Worm (Caenorhabditis elegans): ENCODE results near the gene fbxb-39.
"Not testable (repeated sequence)": the region's sequence is repeated elsewhere in the genome, so short reads cannot be mapped to it uniquely, and the experiment has no call there.

fbxb-39 gene

DNA sequence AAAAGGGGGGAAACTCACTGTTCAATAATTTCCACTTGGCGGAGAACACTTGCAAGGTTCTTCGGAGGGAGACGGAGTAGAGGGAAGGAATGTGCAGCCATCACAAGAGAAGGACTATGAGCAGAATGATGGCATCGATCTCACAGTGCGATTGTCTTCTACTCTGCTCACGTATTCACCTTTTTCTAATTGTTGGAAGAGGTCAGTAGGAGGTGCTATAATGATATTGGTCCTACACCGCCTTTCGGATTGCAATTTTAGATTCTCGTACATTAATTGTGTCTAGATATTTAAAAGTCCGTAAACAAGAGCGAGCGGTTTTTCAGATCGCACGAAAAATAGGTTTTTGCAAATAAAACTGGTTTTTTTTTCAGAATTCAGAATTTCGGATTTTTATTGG lies at the start of gene fbxb-39:
Gene fbxb-39 (minus strand): TSS at position 101 of the 400 bp plus-strand sequence.
- no peak for TF ChIP-seq him-1 (tag; optimal IDR thresholded peaks at IDR 0.05)
- no peak for TF ChIP-seq dao-5 (tag; optimal IDR thresholded peaks at IDR 0.05)
- TF ChIP-seq W03F9.2 (tag; optimal IDR thresholded peaks at IDR 0.05), result no peak

DNA sequence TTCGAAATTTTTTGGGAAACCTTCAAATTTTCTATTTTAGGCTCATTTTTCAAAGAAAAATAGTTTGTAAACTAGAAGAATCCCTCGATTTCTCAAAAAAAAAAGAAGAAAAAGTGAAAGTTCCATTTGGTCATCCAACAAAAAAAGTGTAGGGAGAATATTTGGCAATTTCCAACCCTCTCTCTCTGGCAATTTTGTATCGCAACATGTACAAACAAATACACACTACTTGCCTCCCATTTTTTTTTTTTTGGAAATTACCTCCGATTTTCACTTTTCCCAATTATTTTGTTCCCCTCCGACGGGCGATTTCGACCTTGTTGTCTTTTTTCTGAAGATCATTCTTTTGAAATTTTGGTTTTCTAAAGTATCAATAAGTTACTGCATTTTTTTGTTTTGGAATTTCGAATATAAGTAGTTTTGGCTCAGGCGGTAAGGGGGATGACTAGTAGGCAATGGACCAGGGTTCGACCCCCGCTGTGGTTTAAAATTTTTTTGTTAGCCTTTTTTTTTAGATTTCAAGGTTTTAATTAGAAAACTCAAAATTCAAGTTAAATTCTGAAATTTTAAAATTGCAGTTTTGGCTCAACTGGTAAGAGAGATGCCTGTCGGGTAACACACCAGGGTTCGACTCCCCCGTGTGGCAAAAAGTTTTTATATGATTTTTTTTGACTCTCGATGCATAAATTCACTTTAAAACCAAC lies 48.3 kb upstream of the fbxb-39 start:
- TF ChIP-seq W03F9.2 (tag; optimal IDR thresholded peaks at IDR 0.05) (no peak), dao-5 (tag; optimal IDR thresholded peaks at IDR 0.05) (no peak), him-1 (tag; optimal IDR thresholded peaks at IDR 0.05) (no peak)

DNA sequence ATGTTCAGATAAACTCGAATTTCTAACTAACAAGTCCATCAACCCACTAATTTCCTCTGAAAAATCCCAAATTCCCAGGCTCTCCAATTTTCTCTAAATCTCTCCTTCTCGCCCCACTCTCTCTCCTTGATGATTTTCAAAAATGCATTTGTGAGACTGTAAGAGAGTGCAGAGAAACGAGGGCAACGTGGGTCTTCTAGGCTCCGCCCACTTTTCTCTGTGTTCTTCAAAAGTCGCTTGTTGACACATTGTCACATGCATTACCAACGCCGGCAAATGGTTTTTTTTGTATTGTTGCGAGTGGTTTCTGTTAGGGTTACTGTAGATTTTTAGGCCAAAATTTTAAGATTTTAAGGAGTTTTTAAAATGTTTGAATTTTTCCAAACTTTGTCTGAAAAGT lies 46.1 kb upstream of the fbxb-39 start:
- TF ChIP-seq him-1 (tag; optimal IDR thresholded peaks at IDR 0.05) (no peak), dao-5 (tag; optimal IDR thresholded peaks at IDR 0.05) (no peak), W03F9.2 (tag; optimal IDR thresholded peaks at IDR 0.05) (no peak)

DNA sequence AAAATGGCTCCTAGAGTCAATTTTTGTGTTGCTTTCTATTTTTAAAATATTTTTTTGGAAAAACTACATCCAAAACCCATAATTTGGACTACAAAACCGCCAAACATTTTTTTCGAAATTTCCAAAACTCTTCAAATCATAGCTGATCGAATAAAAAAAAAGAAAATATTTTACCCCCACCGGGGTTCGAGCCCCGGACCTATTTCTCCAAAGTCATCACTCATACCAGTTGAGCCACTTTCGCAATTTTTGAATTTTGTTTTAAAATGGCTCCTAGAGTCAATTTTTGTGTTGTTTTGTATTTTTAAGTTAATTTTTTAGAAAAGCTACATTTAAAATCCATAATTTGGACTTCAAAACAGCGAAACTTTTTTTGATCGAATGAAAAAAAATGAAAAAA lies 45.2 kb upstream of the fbxb-39 start:
- TF ChIP-seq dao-5 (tag; optimal IDR thresholded peaks at IDR 0.05) (no peak), him-1 (tag; optimal IDR thresholded peaks at IDR 0.05) (no peak), W03F9.2 (tag; optimal IDR thresholded peaks at IDR 0.05) (no peak)

DNA sequence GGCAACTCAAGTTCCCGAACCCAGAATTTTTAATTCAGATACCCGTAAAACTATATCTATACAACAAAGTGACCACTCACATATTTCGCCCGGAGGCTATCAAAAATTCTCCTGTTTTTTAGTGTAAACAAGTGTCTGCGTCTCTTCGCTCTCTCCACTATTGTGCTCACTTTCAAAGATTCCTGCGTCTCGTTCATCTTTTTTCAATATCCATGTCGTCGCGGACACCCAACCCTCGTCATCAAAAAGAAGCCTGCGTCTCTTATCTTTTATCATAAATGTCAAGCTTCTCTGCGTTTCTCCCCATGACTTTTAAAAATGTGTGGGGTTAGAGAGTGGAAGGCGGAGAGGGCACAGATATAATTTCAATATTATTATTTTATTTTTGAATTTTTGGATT lies 44.5 kb upstream of the fbxb-39 start:
- TF ChIP-seq dao-5 (tag; optimal IDR thresholded peaks at IDR 0.05) (no peak), W03F9.2 (tag; optimal IDR thresholded peaks at IDR 0.05) (no peak), him-1 (tag; optimal IDR thresholded peaks at IDR 0.05) (no peak)

DNA sequence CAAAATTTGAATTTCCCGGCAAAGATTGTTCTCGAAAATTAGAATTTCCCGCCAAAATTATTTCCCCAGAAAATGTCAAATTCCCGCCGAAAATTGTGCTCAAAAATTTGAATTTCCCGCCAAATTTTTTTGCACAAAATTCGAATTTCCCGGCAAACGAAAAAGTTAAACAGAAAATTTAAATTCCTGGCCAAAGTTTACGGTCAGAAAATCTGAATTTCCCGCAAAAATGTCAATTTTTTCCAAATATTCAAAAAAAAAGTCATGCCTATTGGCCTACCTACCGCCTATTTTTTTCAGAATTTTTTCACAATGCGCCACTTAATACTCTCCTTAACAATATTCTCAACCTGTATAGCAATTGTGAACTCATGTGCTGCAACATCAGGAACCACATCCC lies 42.5 kb upstream of the fbxb-39 start, which contains the start of gene K02E7.1:
Gene K02E7.1 (plus strand): TSS at position 301 of the 400 bp plus-strand sequence.
- TF ChIP-seq W03F9.2 (tag; optimal IDR thresholded peaks at IDR 0.05) (no peak), him-1 (tag; optimal IDR thresholded peaks at IDR 0.05) (no peak), dao-5 (tag; optimal IDR thresholded peaks at IDR 0.05) (no peak)

DNA sequence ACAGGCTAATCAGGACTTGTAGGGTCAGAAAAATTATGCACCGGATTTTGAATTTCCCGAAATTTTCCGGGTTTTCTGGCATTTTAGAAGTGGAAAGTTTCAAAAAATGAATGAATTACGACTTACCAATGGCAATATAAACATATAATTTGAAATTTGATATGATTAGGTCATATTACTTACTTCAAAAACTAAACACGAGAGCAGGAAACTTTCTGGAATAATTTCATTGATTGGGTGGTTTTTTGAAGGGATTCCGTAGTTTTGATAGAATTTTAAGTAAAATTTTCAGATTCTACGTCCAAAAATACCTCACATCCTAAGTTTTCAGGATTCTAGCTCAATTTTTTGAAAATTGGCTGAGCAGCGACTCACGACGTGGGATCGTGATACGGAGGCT lies 35.1 kb upstream of the fbxb-39 start, which contains the start of gene K02E7.11:
Gene K02E7.11 (minus strand): TSS at position 101 of the 400 bp plus-strand sequence.
- TF ChIP-seq him-1 (tag; optimal IDR thresholded peaks at IDR 0.05), result no peak
- TF ChIP-seq dao-5 (tag; optimal IDR thresholded peaks at IDR 0.05), result no peak
- TF ChIP-seq W03F9.2 (tag; optimal IDR thresholded peaks at IDR 0.05), result no peak

DNA sequence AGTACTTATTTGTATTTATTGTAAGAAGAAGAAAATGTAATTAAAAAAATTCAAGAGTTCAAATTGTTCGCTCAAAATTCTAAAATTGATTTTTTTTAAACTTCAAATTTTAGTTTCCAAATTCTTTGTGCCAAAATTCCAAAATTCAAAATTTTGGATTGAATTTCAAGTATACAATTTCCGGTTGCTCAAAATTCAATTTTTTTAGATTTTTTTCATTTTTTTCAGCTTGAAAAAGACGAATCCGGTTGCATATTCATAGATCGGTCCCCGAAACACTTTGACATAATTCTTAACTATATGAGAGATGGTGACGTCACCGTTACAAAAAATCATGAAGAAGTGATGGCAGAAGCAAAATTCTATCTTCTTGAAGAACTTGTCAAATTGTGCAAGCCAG lies 31.7 kb upstream of the fbxb-39 start, which contains the start of gene K02E7.4:
Gene K02E7.4 (plus strand): TSS at position 301 of the 400 bp plus-strand sequence.
- TF ChIP-seq dao-5 (tag; optimal IDR thresholded peaks at IDR 0.05) (no peak), him-1 (tag; optimal IDR thresholded peaks at IDR 0.05) (no peak)

DNA sequence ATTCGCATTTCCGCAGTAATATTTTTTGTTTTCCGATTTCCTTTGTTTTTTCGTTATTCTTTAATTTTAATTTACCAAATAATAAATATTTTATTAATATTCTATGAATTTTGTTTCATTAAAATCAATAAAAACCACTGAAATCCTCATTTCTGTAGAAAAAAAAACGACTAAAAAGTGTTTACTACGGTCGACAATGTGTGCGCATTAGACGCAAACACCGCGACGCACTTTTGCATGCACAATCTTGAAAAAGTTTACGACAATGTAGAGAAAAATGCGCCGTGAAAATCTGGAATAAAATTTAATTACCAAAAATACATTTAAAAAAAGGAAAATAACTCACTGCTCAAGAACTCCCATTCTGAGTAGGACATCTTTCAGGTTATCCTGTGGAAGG lies 31.1 kb upstream of the fbxb-39 start:
- no peak for TF ChIP-seq him-1 (tag; optimal IDR thresholded peaks at IDR 0.05)

DNA sequence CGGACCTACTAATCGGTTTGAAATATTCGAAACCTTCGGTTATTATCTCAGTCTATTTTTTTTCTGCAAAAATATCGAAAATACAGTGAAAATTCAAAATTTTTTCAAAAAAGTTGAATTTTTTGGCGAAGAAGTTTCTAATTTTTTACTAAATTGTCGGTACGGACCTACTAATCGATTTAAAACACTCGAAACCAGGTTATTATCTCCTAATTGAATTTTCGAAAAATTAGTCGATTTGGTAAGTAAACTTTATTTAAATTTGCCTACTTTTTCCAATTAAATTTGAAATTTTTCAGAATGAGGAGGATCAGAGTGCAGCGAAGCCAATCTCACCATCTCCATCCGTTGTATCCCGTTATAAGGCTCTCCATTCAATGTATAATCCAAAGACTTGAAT lies 30.5 kb upstream of the fbxb-39 start, which contains the start of gene K02E7.12:
Gene K02E7.12 (plus strand): TSS at position 301 of the 400 bp plus-strand sequence.
- TF ChIP-seq him-1 (tag; optimal IDR thresholded peaks at IDR 0.05) (no peak), dao-5 (tag; optimal IDR thresholded peaks at IDR 0.05) (no peak), W03F9.2 (tag; optimal IDR thresholded peaks at IDR 0.05) (no peak)

DNA sequence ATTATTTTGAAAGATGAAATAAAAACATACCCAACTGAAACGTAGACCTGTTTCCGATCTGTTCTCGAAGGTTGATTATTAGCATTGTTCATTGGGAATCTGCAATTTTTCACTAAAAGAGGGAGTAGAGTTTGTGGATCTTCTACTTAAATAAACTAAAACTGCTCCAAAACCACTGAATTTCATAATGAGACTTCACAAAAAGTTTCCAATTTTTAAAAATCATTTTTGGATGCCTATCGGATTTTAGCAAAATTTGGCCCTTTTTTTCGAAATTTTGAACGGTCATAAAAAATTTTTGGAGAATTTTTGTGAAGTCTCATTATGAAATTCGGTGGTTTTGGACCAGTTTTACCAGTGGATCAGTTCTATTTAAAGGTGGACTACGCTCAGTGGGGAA lies 26.5 kb upstream of the fbxb-39 start, which contains the start of gene K02E7.10:
Gene K02E7.10 (minus strand): TSS at position 101 of the 400 bp plus-strand sequence.
- TF ChIP-seq dao-5 (tag; optimal IDR thresholded peaks at IDR 0.05) (no peak), him-1 (tag; optimal IDR thresholded peaks at IDR 0.05) (no peak)

DNA sequence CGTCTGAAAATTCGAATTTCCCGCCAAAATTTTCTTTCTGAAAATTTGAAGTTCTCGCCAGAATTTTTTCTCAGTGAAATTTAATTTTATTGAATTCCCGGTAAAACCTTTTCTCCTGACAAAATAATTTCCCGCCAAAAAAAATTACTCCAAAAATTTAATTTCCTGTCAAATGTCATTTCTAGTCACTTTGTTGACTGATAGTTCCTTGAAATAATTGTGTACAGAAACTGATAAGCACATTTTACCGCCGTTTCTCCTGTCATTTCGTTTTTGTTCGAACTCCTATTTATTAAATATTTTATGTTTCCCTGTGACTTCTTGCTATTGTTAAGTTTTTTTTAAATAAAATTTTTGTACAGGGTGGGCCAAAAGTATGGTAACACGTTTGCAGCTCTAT lies 23.6 kb upstream of the fbxb-39 start:
- TF ChIP-seq dao-5 (tag; optimal IDR thresholded peaks at IDR 0.05) (no peak), him-1 (tag; optimal IDR thresholded peaks at IDR 0.05) (no peak), W03F9.2 (tag; optimal IDR thresholded peaks at IDR 0.05) (no peak)

DNA sequence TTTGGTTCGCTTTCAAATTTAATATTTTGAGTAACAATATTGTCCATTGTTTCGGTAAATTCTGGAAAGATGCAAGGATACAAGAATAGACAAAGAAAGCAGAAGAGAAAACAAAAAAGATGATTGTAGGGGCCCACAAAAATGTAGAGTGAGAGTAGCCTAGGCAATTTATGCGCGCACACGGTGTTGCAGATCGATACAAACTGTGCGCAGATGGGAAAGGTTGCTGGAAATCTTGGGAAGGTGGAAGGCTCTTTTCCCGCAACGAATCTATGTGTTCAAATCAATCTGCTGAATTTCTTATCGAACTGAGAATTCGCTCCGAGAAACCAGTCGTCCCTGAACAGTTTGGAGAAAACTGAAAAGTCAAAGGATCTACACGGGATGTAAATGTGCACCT lies 20.3 kb upstream of the fbxb-39 start, which contains the start of gene btb-10:
Gene btb-10 (minus strand): TSS at position 101 of the 400 bp plus-strand sequence.
- TF ChIP-seq him-1, W03F9.2, dao-5 (tag; optimal IDR thresholded peaks at IDR 0.05): not testable (repeated sequence)

DNA sequence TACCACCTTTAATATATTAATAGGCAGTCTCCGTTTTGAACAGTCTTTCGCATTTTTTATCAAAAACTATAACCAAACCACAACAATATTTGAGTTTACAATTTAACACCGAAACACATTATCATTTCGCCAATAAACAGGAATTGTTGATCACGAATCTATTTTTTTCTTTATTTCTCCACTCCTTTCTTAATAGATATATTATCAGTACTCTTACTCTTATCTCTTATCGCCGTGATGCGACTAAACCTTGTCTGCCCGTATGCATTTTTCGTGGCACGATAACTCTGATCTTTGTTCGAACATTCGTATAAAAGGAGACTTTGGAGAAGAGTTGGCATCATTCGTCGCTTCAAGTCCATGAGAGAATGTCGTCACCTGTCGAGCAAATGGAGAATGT lies 16.5 kb upstream of the fbxb-39 start:
- TF ChIP-seq him-1 (tag; optimal IDR thresholded peaks at IDR 0.05), result no peak
- TF ChIP-seq dao-5 (tag; optimal IDR thresholded peaks at IDR 0.05), result no peak
- no peak for TF ChIP-seq W03F9.2 (tag; optimal IDR thresholded peaks at IDR 0.05)

DNA sequence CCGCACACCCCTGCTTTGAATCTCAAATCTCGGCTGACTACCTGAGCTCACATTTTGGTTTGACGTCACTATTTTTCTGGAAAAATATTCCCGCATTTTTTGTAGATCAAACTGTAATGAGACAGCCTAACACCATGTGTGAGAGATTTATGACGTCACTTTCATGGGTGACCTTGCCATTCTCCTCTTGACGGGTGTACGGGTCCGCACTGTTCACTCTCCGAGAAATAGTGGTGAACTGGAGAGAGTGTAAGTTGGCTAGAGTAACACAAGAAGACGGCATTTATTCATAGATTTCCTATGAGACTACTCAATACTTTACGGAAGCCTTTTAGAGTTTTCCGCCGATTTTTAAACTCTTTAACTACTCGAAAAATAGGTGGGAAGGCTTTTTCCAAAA lies 14.4 kb upstream of the fbxb-39 start, which contains the start of gene K02E7.7:
Gene K02E7.7 (plus strand): TSS at position 301 of the 400 bp plus-strand sequence.
- TF ChIP-seq W03F9.2, dao-5, him-1 (tag; optimal IDR thresholded peaks at IDR 0.05): not testable (repeated sequence)

Data from whole organism, L4/young adult.